Fruit fly (Drosophila melanogaster) whole organism, prepupa: ENCODE data around the gene CG42246.

Experiments used
- Blimp-1 ChIP-seq: fragments of 200-800 bp; sonication (Bioruptor generic); optimal IDR thresholded peaks from 3 replicates; lab custom pipeline; 2017; ENCODE audit warnings: missing biosample characterization, missing genetic modification characterization, mild to moderate bottlenecking, moderate library complexity, missing genetic modification reagents
- CG10631 ChIP-seq: fragments of 200-800 bp; sonication (Bioruptor generic); optimal IDR thresholded peaks from 2 replicates; lab custom pipeline; 2016; ENCODE audit warnings: missing biosample characterization, missing genetic modification characterization
- CG11294 ChIP-seq: fragments of 200-800 bp; sonication (Bioruptor generic); IDR thresholded peaks from 2 replicates; pipeline ENCODE4 v1.3.6; 2022; ENCODE audit warnings: missing biosample characterization, missing genetic modification characterization
- CG15336 ChIP-seq: fragments of 200-800 bp; sonication (Bioruptor generic); IDR thresholded peaks from 2 replicates; pipeline ENCODE4 v1.3.6; 2022; ENCODE audit warnings: missing biosample characterization, missing genetic modification characterization
- CG16779 ChIP-seq: fragments of 200-800 bp; sonication (Bioruptor generic); optimal IDR thresholded peaks from 3 replicates; lab custom pipeline; 2017; ENCODE audit warnings: missing biosample characterization, mild to moderate bottlenecking, missing genetic modification characterization
- CG3032 ChIP-seq: fragments of 200-800 bp; optimal IDR thresholded peaks from 2 replicates; lab custom pipeline; 2019; ENCODE audit warnings: missing biosample characterization, mild to moderate bottlenecking, missing genetic modification characterization, moderate library complexity
- CG31627 ChIP-seq: fragments of 200-800 bp; sonication (Bioruptor generic); optimal IDR thresholded peaks from 3 replicates; lab custom pipeline; 2016; ENCODE audit warnings: missing biosample characterization, missing genetic modification characterization
- CG32006 ChIP-seq: fragments of 200-800 bp; sonication (Bioruptor generic); optimal IDR thresholded peaks from 3 replicates; lab custom pipeline; 2017; ENCODE audit warnings: missing biosample characterization, mild to moderate bottlenecking, missing genetic modification characterization
- CG34406 ChIP-seq: fragments of 200-800 bp; sonication (Bioruptor generic); optimal IDR thresholded peaks from 3 replicates; lab custom pipeline; 2016; ENCODE audit warnings: missing biosample characterization, missing genetic modification characterization
- CG3919 ChIP-seq: fragments of 200-800 bp; sonication (Bioruptor generic); optimal IDR thresholded peaks from 3 replicates; lab custom pipeline; 2016; ENCODE audit warnings: missing biosample characterization, missing genetic modification characterization
- CG6163 ChIP-seq: fragments of 200-800 bp; sonication (Bioruptor generic); IDR thresholded peaks from 3 replicates; pipeline ENCODE4 v1.3.6; 2022; ENCODE audit warnings: missing biosample characterization, missing genetic modification characterization
- CG6276 ChIP-seq: fragments of 200-800 bp; sonication (Bioruptor generic); optimal IDR thresholded peaks from 2 replicates; lab custom pipeline; 2017; ENCODE audit warnings: missing biosample characterization, mild to moderate bottlenecking, missing genetic modification characterization
- CG6792 ChIP-seq: fragments of 200-800 bp; sonication (Bioruptor generic); optimal IDR thresholded peaks from 3 replicates; lab custom pipeline; 2016; ENCODE audit warnings: missing biosample characterization, missing genetic modification characterization
- CG8632 ChIP-seq: fragments of 200-800 bp; sonication (Bioruptor generic); optimal IDR thresholded peaks from 3 replicates; lab custom pipeline; 2016; ENCODE audit warnings: missing biosample characterization, missing genetic modification characterization
- Eip75B ChIP-seq: fragments of 200-800 bp; sonication (Bioruptor generic); optimal IDR thresholded peaks from 3 replicates; lab custom pipeline; 2016; ENCODE audit warnings: missing biosample characterization, missing genetic modification characterization
- Ets21C ChIP-seq: fragments of 200-800 bp; sonication (Bioruptor generic); optimal IDR thresholded peaks from 3 replicates; lab custom pipeline; 2016; ENCODE audit warnings: missing biosample characterization, missing genetic modification characterization
- Gug ChIP-seq: fragments of 200-800 bp; sonication (Bioruptor generic); IDR thresholded peaks from 2 replicates; pipeline ENCODE4 v1.3.6; 2022; ENCODE audit warnings: missing biosample characterization, missing genetic modification characterization
- Smox ChIP-seq: fragments of 200-800 bp; sonication (Bioruptor generic); optimal IDR thresholded peaks from 3 replicates; lab custom pipeline; 2016; ENCODE audit warnings: missing biosample characterization, missing genetic modification characterization
- Sox102F ChIP-seq: fragments of 200-800 bp; sonication (Bioruptor generic); optimal IDR thresholded peaks from 2 replicates; lab custom pipeline; 2016; ENCODE audit warnings: missing biosample characterization, mild to moderate bottlenecking, missing genetic modification characterization
- Sox15 ChIP-seq: fragments of 200-800 bp; sonication (Bioruptor generic); optimal IDR thresholded peaks from 3 replicates; lab custom pipeline; 2016; ENCODE audit warnings: missing biosample characterization, missing genetic modification characterization
- achi ChIP-seq: fragments of 200-800 bp; sonication (Bioruptor generic); optimal IDR thresholded peaks from 3 replicates; lab custom pipeline; 2016; ENCODE audit warnings: missing biosample characterization, missing genetic modification characterization
- cyc ChIP-seq: fragments of 200-800 bp; sonication (Bioruptor generic); optimal IDR thresholded peaks from 3 replicates; lab custom pipeline; 2016; ENCODE audit warnings: missing biosample characterization, missing genetic modification characterization
- dsx ChIP-seq: fragments of 200-800 bp; optimal IDR thresholded peaks from 3 replicates; lab custom pipeline; 2019; ENCODE audit warnings: missing biosample characterization, mild to moderate bottlenecking, missing genetic modification characterization, moderate library complexity; ENCODE audit not compliant: poor library complexity, severe bottlenecking
- eg ChIP-seq: fragments of 200-800 bp; sonication (Bioruptor generic); IDR thresholded peaks from 3 replicates; pipeline ENCODE4 v1.3.6; 2022; ENCODE audit warnings: missing biosample characterization, missing genetic modification characterization
- esn ChIP-seq: fragments of 200-800 bp; sonication (Bioruptor generic); optimal IDR thresholded peaks from 2 replicates; lab custom pipeline; 2016; ENCODE audit warnings: missing biosample characterization, mild to moderate bottlenecking, missing genetic modification characterization, moderate library complexity
- fd59A ChIP-seq: fragments of 200-800 bp; sonication (Bioruptor generic); optimal IDR thresholded peaks from 2 replicates; lab custom pipeline; 2017; ENCODE audit warnings: missing biosample characterization, mild to moderate bottlenecking, missing genetic modification characterization, missing genetic modification reagents
- fkh ChIP-seq: fragments of 200-800 bp; sonication (Bioruptor generic); optimal IDR thresholded peaks from 3 replicates; lab custom pipeline; 2017; ENCODE audit warnings: missing biosample characterization, mild to moderate bottlenecking, missing genetic modification characterization, moderate library complexity
- net ChIP-seq: fragments of 200-800 bp; sonication (Bioruptor generic); optimal IDR thresholded peaks from 3 replicates; lab custom pipeline; 2016; ENCODE audit warnings: missing biosample characterization, missing genetic modification characterization
- salr ChIP-seq, 2 experiments: fragments of 200-800 bp; sonication (Bioruptor generic); optimal IDR thresholded peaks; 3 replicates each; lab custom pipeline; 2016 to 2018; ENCODE audit warnings: missing biosample characterization in 2 of 2, missing genetic modification characterization in 2 of 2, mild to moderate bottlenecking in 1 of 2
- spab ChIP-seq: fragments of 200-800 bp; sonication (Bioruptor generic); optimal IDR thresholded peaks from 2 replicates; lab custom pipeline; 2017; ENCODE audit warnings: missing biosample characterization, mild to moderate bottlenecking, missing genetic modification characterization, missing genetic modification reagents
- svp ChIP-seq: fragments of 200-800 bp; sonication (Bioruptor generic); peaks from one replicate; lab custom pipeline; 2016; ENCODE audit warnings: missing biosample characterization, missing genetic modification characterization
- vri ChIP-seq: fragments of 200-800 bp; sonication (Bioruptor generic); optimal IDR thresholded peaks from 3 replicates; lab custom pipeline; 2016; ENCODE audit warnings: missing biosample characterization, mild to moderate bottlenecking, missing genetic modification characterization

Gene CG42246

DNA sequence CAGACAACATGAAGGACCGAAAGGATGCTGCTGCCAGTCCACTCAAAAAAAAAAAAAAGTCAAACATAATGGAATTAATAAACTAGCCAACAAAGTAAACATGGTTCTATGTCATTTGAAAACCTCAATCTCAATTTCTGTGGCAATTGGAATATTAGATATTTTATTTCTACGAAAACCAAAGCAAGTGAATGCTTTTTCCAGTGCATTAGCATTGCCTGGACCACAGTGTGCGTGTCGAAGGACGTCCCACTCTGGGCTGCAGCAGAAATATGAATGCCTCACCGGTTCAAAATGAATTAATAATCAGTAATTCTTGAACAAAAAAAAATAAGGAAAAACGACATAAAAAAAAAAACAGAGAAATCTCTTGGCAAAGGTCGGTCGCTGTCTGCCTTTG lies 39.2 kb downstream of the CG42246 start (continued):
- TF ChIP-seq CG3032 (tag; lab: Kevin White, UChicago), result no peak
- TF ChIP-seq Gug (GFP tag; lab: Robert Waterston, UW), result no peak
- TF ChIP-seq Sox15 (GFP tag; lab: Kevin White, UChicago), result no peak
- no peak for TF ChIP-seq eg
- peak; percentile 23 for TF ChIP-seq CG10631 (GFP tag; lab: Kevin White, UChicago)
- no peak for TF ChIP-seq Sox102F
- no peak for TF ChIP-seq spab
- TF ChIP-seq vri (GFP tag; lab: Kevin White, UChicago), result no peak
- no peak for TF ChIP-seq Eip75B (GFP tag; lab: Kevin White, UChicago)
- TF ChIP-seq CG34406 (GFP tag; lab: Kevin White, UChicago), result no peak
- no peak for TF ChIP-seq Ets21C (GFP tag; lab: Kevin White, UChicago)
- TF ChIP-seq dsx (GFP tag; lab: Kevin White, UChicago), result no peak
- no peak for TF ChIP-seq CG32006 (GFP tag; lab: Kevin White, UChicago)
- TF ChIP-seq cyc (GFP tag; lab: Kevin White, UChicago), result no peak
- TF ChIP-seq CG11294 (GFP tag; lab: Robert Waterston, UW), result no peak
- TF ChIP-seq achi, result no peak
- no peak for TF ChIP-seq fd59A
- peak; percentile 4 for TF ChIP-seq Smox
- TF ChIP-seq salr (GFP tag; optimal IDR thresholded peaks at IDR 0.05; lab: Kevin White, UChicago), result no peak
- no peak for TF ChIP-seq CG15336 (GFP tag; lab: Robert Waterston, UW)
- no peak for TF ChIP-seq CG6792 (GFP tag; lab: Kevin White, UChicago)

DNA sequence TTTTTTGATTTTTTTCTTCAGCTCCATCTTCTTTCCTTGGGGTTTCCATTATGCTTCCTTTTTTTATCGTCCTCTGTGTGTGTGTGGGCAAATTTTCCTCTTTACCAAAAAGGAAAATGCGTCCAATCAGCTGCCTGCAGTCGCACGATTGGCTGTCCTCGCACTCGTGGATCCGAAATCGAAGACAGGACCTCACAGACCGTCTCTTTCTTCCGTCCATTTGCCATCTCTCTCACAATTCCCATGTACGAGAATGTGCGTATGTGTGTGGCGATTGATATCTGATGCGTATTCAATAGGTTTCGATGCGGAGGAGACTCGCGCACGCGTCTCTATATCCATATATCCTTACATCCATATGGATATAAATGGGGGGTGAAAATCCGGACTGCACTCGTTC lies 43.3 kb downstream of the CG42246 start:
- TF ChIP-seq CG6276 (GFP tag; lab: Kevin White, UChicago) (no peak), CG3919 (GFP tag; lab: Kevin White, UChicago) (no peak), esn (no peak), CG6163 (GFP tag; lab: Robert Waterston, UW) (no peak), CG8632 (GFP tag; lab: Kevin White, UChicago) (no peak), fkh (no peak), CG31627 (GFP tag; lab: Kevin White, UChicago) (no peak), svp (GFP tag; lab: Kevin White, UChicago) (no peak), fd59A (no peak), Ets21C (GFP tag; lab: Kevin White, UChicago) (no peak), Blimp-1 (GFP tag; lab: Kevin White, UChicago) (no peak), net (GFP tag; lab: Kevin White, UChicago) (no peak), CG16779 (no peak)
- TF ChIP-seq, all 60 proteins: peak for 0
